Worm (Caenorhabditis elegans): ENCODE results near the gene frpr-1.
"Not testable (repeated sequence)": the region's sequence is repeated elsewhere in the genome, so short reads cannot be mapped to it uniquely, and the experiment has no call there.

frpr-1 gene

DNA sequence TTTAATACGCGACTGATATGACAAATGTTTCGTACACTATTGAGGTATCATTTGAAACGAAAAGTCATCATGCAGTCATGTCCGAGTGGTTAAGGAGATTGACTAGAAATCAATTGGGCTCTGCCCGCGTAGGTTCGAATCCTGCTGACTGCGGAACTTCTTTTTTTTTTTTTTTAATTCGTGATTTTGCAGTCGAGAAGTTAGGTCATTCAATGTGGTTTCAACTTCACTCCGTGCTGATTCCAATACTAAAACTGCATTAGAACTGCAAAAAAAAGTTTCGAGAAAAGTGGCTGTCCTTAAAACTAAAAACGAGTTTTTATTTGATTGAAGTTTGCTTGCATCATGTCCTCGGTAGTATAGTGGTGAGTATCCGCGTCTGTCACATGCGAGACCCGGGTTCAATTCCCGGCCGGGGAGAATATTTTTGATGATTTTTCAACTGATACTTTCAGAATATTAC lies 25.0 kb upstream of the frpr-1 start (continued):
- 0 out of 2 replicates have a peak, but pooled peaks have one; percentile 32 for TF ChIP-seq aptf-3 (GFP tag; IDR thresholded peaks at IDR 0.05)
- TF ChIP-seq him-1 (tag; optimal IDR thresholded peaks at IDR 0.05) = peak; percentile 54
- peak; percentile 36 for TF ChIP-seq athp-1 (tag; optimal IDR thresholded peaks at IDR 0.05)
- TF ChIP-seq T07F8.4 (tag; optimal IDR thresholded peaks at IDR 0.05) = peak; percentile 2
- TF ChIP-seq ZK185.1 (tag; optimal IDR thresholded peaks at IDR 0.05; ENCODE audit: poor library complexity, severe bottlenecking) = peak; percentile 52
- TF ChIP-seq sptf-2 (GFP tag; optimal IDR thresholded peaks at IDR 0.05) = peak; percentile 20
- peak; percentile 74; the same call in 1 of the 2 replicates for TF ChIP-seq nfyb-1 (GFP tag; IDR thresholded peaks at IDR 0.05)
- peak; percentile 55 for TF ChIP-seq F23B12.7 (tag; optimal IDR thresholded peaks at IDR 0.05; ENCODE audit: insufficient read depth)
- peak; percentile 76 for TF ChIP-seq pbrm-1 (GFP tag; IDR thresholded peaks at IDR 0.05)
- TF ChIP-seq attf-5 (GFP tag; optimal IDR thresholded peaks at IDR 0.05) = peak; percentile 19
- peak; percentile 43 for TF ChIP-seq snpc-4 (GFP tag; optimal IDR thresholded peaks at IDR 0.05)
- peak in 3 of 4 experiments; percentile 3 to 53 (median 14) for TF ChIP-seq snpc-4 (tag; optimal IDR thresholded peaks at IDR 0.05)
- peak; percentile 25 for TF ChIP-seq madf-10 (tag; optimal IDR thresholded peaks at IDR 0.05)
- TF ChIP-seq madf-6 (GFP tag; IDR thresholded peaks at IDR 0.05) = 0 out of 2 replicates have a peak, but pooled peaks have one; percentile 12
- TF ChIP-seq snpc-3.4 (tag; optimal IDR thresholded peaks at IDR 0.05) = peak; percentile 56
- peak; percentile 22 for TF ChIP-seq lin-40 (tag; optimal IDR thresholded peaks at IDR 0.05)

DNA sequence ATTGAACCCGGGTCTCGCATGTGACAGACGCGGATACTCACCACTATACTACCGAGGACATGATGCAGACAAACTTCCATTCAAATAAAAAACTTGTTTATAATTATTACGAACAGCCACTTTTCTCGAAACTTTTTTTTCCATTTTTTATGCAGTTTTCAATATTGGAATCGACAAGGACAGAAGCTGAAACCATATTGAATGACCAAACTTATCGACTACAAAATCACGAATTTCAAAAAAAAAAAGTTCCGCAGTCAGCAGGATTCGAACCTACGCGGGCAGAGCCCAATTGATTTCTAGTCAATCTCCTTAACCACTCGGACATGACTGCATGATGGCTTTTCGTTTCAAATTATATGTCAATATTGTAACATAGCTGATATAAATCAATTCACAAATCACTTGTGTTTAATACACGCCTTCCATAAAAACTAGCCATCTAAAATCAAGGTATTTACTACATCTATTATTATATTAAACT lies 23.2 kb upstream of the frpr-1 start:
- TF ChIP-seq ztf-18 (tag; optimal IDR thresholded peaks at IDR 0.05) (peak; percentile 34), mxl-1 (tag; optimal IDR thresholded peaks at IDR 0.05) (peak; percentile 16), madf-6 (GFP tag; IDR thresholded peaks at IDR 0.05) (peak; percentile 18; the same call in 1 of the 2 replicates), ceh-58 (GFP tag; IDR thresholded peaks at IDR 0.05) (0 out of 2 replicates have a peak, but pooled peaks have one; percentile 64), dox-1 (GFP tag; IDR thresholded peaks at IDR 0.05) (peak; percentile 59), pbrm-1 (GFP tag; IDR thresholded peaks at IDR 0.05) (peak; percentile 56), tbp1 (GFP tag; optimal IDR thresholded peaks at IDR 0.05) (peak; percentile 83), hmg-1.2 (GFP tag; IDR thresholded peaks at IDR 0.05) (peak; percentile 48), let-607 (tag; optimal IDR thresholded peaks at IDR 0.05) (peak in 1 of 2 experiments; percentile 1), bed-1 (GFP tag; IDR thresholded peaks at IDR 0.05) (0 out of 2 replicates have a peak, but pooled peaks have one; percentile 24), rpc-1 (optimal IDR thresholded peaks at IDR 0.05) (peak; percentile 54), rpc-1 (tag; optimal IDR thresholded peaks at IDR 0.05) (peak; percentile 83), snpc-4 (tag; optimal IDR thresholded peaks at IDR 0.05) (peak in 2 of 4 experiments; percentile 4 to 54), mes-4 (tag; optimal IDR thresholded peaks at IDR 0.05) (peak; percentile 33), lin-26 (GFP tag; IDR thresholded peaks at IDR 0.05) (peak; percentile 84), rec-8 (tag; optimal IDR thresholded peaks at IDR 0.05) (peak; percentile 12 to 13), athp-1 (tag; optimal IDR thresholded peaks at IDR 0.05) (peak; percentile 6), cebp-2 (GFP tag; IDR thresholded peaks at IDR 0.05) (peak; percentile 26; the same call in 1 of the 2 replicates), rcor-1 (GFP tag; IDR thresholded peaks at IDR 0.05) (0 out of 2 replicates have a peak, but pooled peaks have one; percentile 22), somi-1 (GFP tag; optimal IDR thresholded peaks at IDR 0.05) (peak; percentile 6), B0261.1 (tag; optimal IDR thresholded peaks at IDR 0.05) (peak; percentile 86), repo-1 (tag; optimal IDR thresholded peaks at IDR 0.05) (peak; percentile 33), ekl-4 (GFP tag; IDR thresholded peaks at IDR 0.05) (0 out of 2 replicates have a peak, but pooled peaks have one; percentile 9), D2030.7 (GFP tag; IDR thresholded peaks at IDR 0.05) (peak; percentile 84), die-1 (tag; optimal IDR thresholded peaks at IDR 0.05) (peak; percentile 43)
- TF ChIP-seq snpc-4 (GFP tag; optimal IDR thresholded peaks at IDR 0.05) = not testable (repeated sequence)
